Fruit fly (Drosophila melanogaster): Measurements from ENCODE around the gene ATPsynCF6.

dm6 chr3R:23401519-23401918, 45.7 kb upstream of the ATPsynCF6 start:
- TF ChIP-seq CG8478 (optimal IDR thresholded peaks at IDR 0.05) (no peak), psq (optimal IDR thresholded peaks at IDR 0.05) (no peak), pan (optimal IDR thresholded peaks at IDR 0.05) (no peak), usp (GFP tag; optimal IDR thresholded peaks at IDR 0.05) (no peak), Dll (optimal IDR thresholded peaks at IDR 0.05) (no peak)

All from whole organism.